Fruit fly (Drosophila melanogaster): Measurements from ENCODE around the gene CG31809.

CG31809 gene

dm6 chr2L:16868897-16869324, 10.4 kb upstream of the CG31809 start (continued):
- no peak for TF ChIP-seq Hr38 (GFP tag; optimal IDR thresholded peaks at IDR 0.05)
- TF ChIP-seq Hr39 (GFP tag; optimal IDR thresholded peaks at IDR 0.05), result no peak
- TF ChIP-seq Hr4 (GFP tag; optimal IDR thresholded peaks at IDR 0.05), result peak; percentile 46
- no peak for TF ChIP-seq CG7368 (GFP tag; optimal IDR thresholded peaks at IDR 0.05)
- TF ChIP-seq CG6808 (GFP tag; optimal IDR thresholded peaks at IDR 0.05), result no peak
- TF ChIP-seq Eip75B (GFP tag; optimal IDR thresholded peaks at IDR 0.05), result peak; percentile 19
- TF ChIP-seq pdm3 (GFP tag; optimal IDR thresholded peaks at IDR 0.05), result no peak
- TF ChIP-seq net (GFP tag; optimal IDR thresholded peaks at IDR 0.05), result peak; percentile 42
- TF ChIP-seq fkh (GFP tag; optimal IDR thresholded peaks at IDR 0.05), result no peak
- TF ChIP-seq CG3032 (tag; optimal IDR thresholded peaks at IDR 0.05), result no peak
- TF ChIP-seq CG8632 (GFP tag; optimal IDR thresholded peaks at IDR 0.05), result no peak
- TF ChIP-seq acj6 (GFP tag; optimal IDR thresholded peaks at IDR 0.05), result peak; percentile 2
- TF ChIP-seq Blimp-1 (GFP tag; optimal IDR thresholded peaks at IDR 0.05), result no peak
- TF ChIP-seq CG11294 (GFP tag; IDR thresholded peaks at IDR 0.05), result no peak; the same call in 1 of the 2 replicates
- no peak for TF ChIP-seq CG6792 (GFP tag; optimal IDR thresholded peaks at IDR 0.05)
- TF ChIP-seq Sox102F (GFP tag; optimal IDR thresholded peaks at IDR 0.05), result no peak
- peak; percentile 16 for TF ChIP-seq CG34406 (GFP tag; optimal IDR thresholded peaks at IDR 0.05)
- TF ChIP-seq CG11902 (GFP tag; optimal IDR thresholded peaks at IDR 0.05), result no peak
- no peak for TF ChIP-seq Ets21C (GFP tag; optimal IDR thresholded peaks at IDR 0.05)
- TF ChIP-seq CG8319 (GFP tag; optimal IDR thresholded peaks at IDR 0.05), result no peak
- TF ChIP-seq CG16779 (tag; optimal IDR thresholded peaks at IDR 0.05), result no peak
- no peak for TF ChIP-seq CG1621 (tag; optimal IDR thresholded peaks at IDR 0.05)
- peak; percentile 58 for TF ChIP-seq CG32006 (GFP tag; optimal IDR thresholded peaks at IDR 0.05)
- TF ChIP-seq Sox15 (GFP tag; optimal IDR thresholded peaks at IDR 0.05), result no peak
- no peak for TF ChIP-seq vri (GFP tag; optimal IDR thresholded peaks at IDR 0.05)
- peak; percentile 70 for TF ChIP-seq CG15336 (GFP tag; IDR thresholded peaks at IDR 0.05)
- TF ChIP-seq OdsH (GFP tag; optimal IDR thresholded peaks at IDR 0.05), result peak; percentile 34
- TF ChIP-seq Met (GFP tag; optimal IDR thresholded peaks at IDR 0.05), result no peak
- no peak for TF ChIP-seq Eip93F (GFP tag; optimal IDR thresholded peaks at IDR 0.05)
- TF ChIP-seq CG10631 (GFP tag; optimal IDR thresholded peaks at IDR 0.05), result peak; percentile 51
- peak; percentile 28 for TF ChIP-seq CG6276 (GFP tag; optimal IDR thresholded peaks at IDR 0.05)

dm6 chr2L:16862526-16862925, 4.0 kb upstream of the CG31809 start:
- TF ChIP-seq CG6276 (GFP tag; optimal IDR thresholded peaks at IDR 0.05) (no peak), Met (GFP tag; optimal IDR thresholded peaks at IDR 0.05) (no peak), svp (GFP tag) (no peak), Gug (GFP tag; IDR thresholded peaks at IDR 0.05) (no peak), CG6808 (GFP tag; optimal IDR thresholded peaks at IDR 0.05) (no peak), vri (GFP tag; optimal IDR thresholded peaks at IDR 0.05) (no peak), CG6792 (GFP tag; optimal IDR thresholded peaks at IDR 0.05) (no peak), fkh (GFP tag; optimal IDR thresholded peaks at IDR 0.05) (no peak)

- TF ChIP-seq vri (GFP tag; optimal IDR thresholded peaks at IDR 0.05) (peak; percentile 11), CG4318 (GFP tag; optimal IDR thresholded peaks at IDR 0.05) (no peak)
Measured at dm6 chr2L:16861126-16861525, 2.6 kb upstream of the CG31809 start, which contains the start of gene CG6012. Gene CG6012 (minus strand): TSS chr2L:16861489.

- TF ChIP-seq spab (GFP tag; optimal IDR thresholded peaks at IDR 0.05) (no peak), CG9139 (GFP tag; optimal IDR thresholded peaks at IDR 0.05) (no peak), Smox (GFP tag; optimal IDR thresholded peaks at IDR 0.05) (no peak), Eip78C (GFP tag) (peak; percentile 9), Eip93F (GFP tag; optimal IDR thresholded peaks at IDR 0.05) (no peak), dsx (GFP tag; optimal IDR thresholded peaks at IDR 0.05; ENCODE audit: poor library complexity, severe bottlenecking) (no peak)
Measured at dm6 chr2L:16859566-16859965, 1.1 kb upstream of the CG31809 start.

Measured in whole organism, prepupa.